Fruit fly (Drosophila melanogaster) whole organism, embryonic: ENCODE results near the gene CG13690.

ENCODE experiments used
- Abd-B ChIP-seq: fragments of 200-800 bp; sonication (Bioruptor generic); optimal IDR thresholded peaks from 2 replicates; lab custom pipeline; 2018; ENCODE audit warnings: missing biosample characterization, mild to moderate bottlenecking, missing genetic modification characterization, moderate library complexity
- Asciz ChIP-seq: fragments of 200-800 bp; sonication (Bioruptor generic); optimal IDR thresholded peaks from 2 replicates; lab custom pipeline; 2017; ENCODE audit warnings: missing biosample characterization, mild to moderate bottlenecking, missing genetic modification characterization, missing genetic modification reagents
- CG10267 ChIP-seq: fragments of 200-800 bp; sonication (Bioruptor generic); optimal IDR thresholded peaks from 2 replicates; lab custom pipeline; 2018; ENCODE audit warnings: missing biosample characterization, mild to moderate bottlenecking, missing genetic modification characterization, moderate library complexity
- CG11093 ChIP-seq: fragments of 200-800 bp; sonication (Bioruptor generic); IDR thresholded peaks from 3 replicates; pipeline ENCODE4 v1.3.6; 2022; ENCODE audit warnings: missing biosample characterization, missing genetic modification characterization
- CG11695 ChIP-seq: fragments of 200-800 bp; sonication (Bioruptor generic); IDR thresholded peaks from 3 replicates; pipeline ENCODE4 v1.3.6; 2022; ENCODE audit warnings: missing biosample characterization, missing genetic modification characterization
- CG12769 ChIP-seq: fragments of 200-800 bp; sonication (Bioruptor generic); optimal IDR thresholded peaks from 2 replicates; lab custom pipeline; 2019; ENCODE audit warnings: missing biosample characterization, mild to moderate bottlenecking, missing genetic modification characterization, moderate library complexity
- CG13296 ChIP-seq: fragments of 200-800 bp; sonication (Bioruptor generic); optimal IDR thresholded peaks from 3 replicates; lab custom pipeline; 2018; ENCODE audit warnings: missing biosample characterization, mild to moderate bottlenecking, missing genetic modification characterization
- CG15514 ChIP-seq: fragments of 200-800 bp; sonication (Bioruptor generic); optimal IDR thresholded peaks from 3 replicates; lab custom pipeline; 2017; ENCODE audit warnings: missing biosample characterization, missing genetic modification characterization, mild to moderate bottlenecking, moderate library complexity, missing genetic modification reagents
- CG16863 ChIP-seq: fragments of 200-800 bp; sonication (Bioruptor generic); optimal IDR thresholded peaks from 3 replicates; lab custom pipeline; 2016; ENCODE audit warnings: missing biosample characterization, missing genetic modification characterization
- CG17568 ChIP-seq: fragments of 200-800 bp; sonication (Bioruptor generic); optimal IDR thresholded peaks from 2 replicates; lab custom pipeline; 2018; ENCODE audit warnings: missing biosample characterization, mild to moderate bottlenecking, missing genetic modification characterization, moderate library complexity
- CG2712 ChIP-seq: fragments of 200-800 bp; optimal IDR thresholded peaks from 3 replicates; lab custom pipeline; 2019; ENCODE audit warnings: missing biosample characterization, mild to moderate bottlenecking, missing genetic modification characterization, moderate library complexity
- CG31224 ChIP-seq: fragments of 200-800 bp; sonication (Bioruptor generic); IDR thresholded peaks from 2 replicates; pipeline ENCODE4 v1.3.6; 2022; ENCODE audit warnings: missing biosample characterization, missing genetic modification characterization
- CG32772 ChIP-seq: fragments of 200-800 bp; sonication (Bioruptor generic); IDR thresholded peaks from 2 replicates; pipeline ENCODE4 v1.3.6; 2022; ENCODE audit warnings: missing biosample characterization, missing genetic modification characterization
- CG34376 ChIP-seq: fragments of 200-800 bp; sonication (Bioruptor generic); optimal IDR thresholded peaks from 2 replicates; lab custom pipeline; 2018; ENCODE audit warnings: missing biosample characterization, mild to moderate bottlenecking, missing genetic modification characterization
- CG3995 ChIP-seq: fragments of 200-800 bp; sonication (Bioruptor generic); optimal IDR thresholded peaks from 3 replicates; lab custom pipeline; 2016; ENCODE audit warnings: missing biosample characterization, missing genetic modification characterization
- CG42726 ChIP-seq: fragments of 200-800 bp; sonication (Bioruptor generic); IDR thresholded peaks from 2 replicates; pipeline ENCODE4 v1.3.6; 2022; ENCODE audit warnings: missing biosample characterization, missing genetic modification characterization; ENCODE audit not compliant: partially characterized antibody
- CG4328 ChIP-seq: fragments of 200-800 bp; sonication (Bioruptor generic); optimal IDR thresholded peaks from 3 replicates; lab custom pipeline; 2017; ENCODE audit warnings: missing biosample characterization, missing genetic modification reagents, missing genetic modification characterization
- CG4360 ChIP-seq: fragments of 200-800 bp; sonication (Bioruptor generic); IDR thresholded peaks from 2 replicates; pipeline ENCODE4 v1.3.6; 2022; ENCODE audit warnings: missing biosample characterization, missing genetic modification characterization
- CG5180 ChIP-seq: fragments of 200-800 bp; sonication (Bioruptor generic); optimal IDR thresholded peaks from 3 replicates; lab custom pipeline; 2017; ENCODE audit warnings: missing biosample characterization, missing genetic modification characterization, mild to moderate bottlenecking, moderate library complexity, missing genetic modification reagents
- CG7556 ChIP-seq: fragments of 200-800 bp; sonication (Bioruptor generic); optimal IDR thresholded peaks from 2 replicates; lab custom pipeline; 2017; ENCODE audit warnings: missing biosample characterization, mild to moderate bottlenecking, missing genetic modification characterization
- CoRest ChIP-seq: fragments of 200-800 bp; sonication (Bioruptor generic); optimal IDR thresholded peaks from 3 replicates; lab custom pipeline; 2018; ENCODE audit warnings: missing biosample characterization, mild to moderate bottlenecking, missing genetic modification characterization, moderate library complexity
- Deaf1 ChIP-seq: fragments of 200-800 bp; optimal IDR thresholded peaks from 3 replicates; lab custom pipeline; 2019; ENCODE audit warnings: missing biosample characterization, mild to moderate bottlenecking, missing genetic modification characterization, moderate library complexity
- Dip3 ChIP-seq: fragments of 200-800 bp; sonication (Bioruptor generic); optimal IDR thresholded peaks from 3 replicates; lab custom pipeline; 2016; ENCODE audit warnings: missing biosample characterization, missing genetic modification characterization
- Dll ChIP-seq: fragments of 200-800 bp; sonication (Bioruptor generic); IDR thresholded peaks from 4 replicates; pipeline ENCODE4 v1.3.6; 2022; ENCODE audit warnings: missing biosample characterization, missing genetic modification characterization; ENCODE audit not compliant: partially characterized antibody
- Dp ChIP-seq: fragments of 200-800 bp; sonication (Bioruptor generic); optimal IDR thresholded peaks from 2 replicates; lab custom pipeline; 2018; ENCODE audit warnings: missing biosample characterization, mild to moderate bottlenecking, missing genetic modification characterization, moderate library complexity
- Gsc ChIP-seq: fragments of 200-800 bp; sonication (Bioruptor generic); IDR thresholded peaks from 2 replicates; pipeline ENCODE4 v1.3.6; 2022; ENCODE audit warnings: missing biosample characterization, missing genetic modification characterization
- Lim3 ChIP-seq: fragments of 200-800 bp; sonication (Bioruptor generic); IDR thresholded peaks from 2 replicates; pipeline ENCODE4 v1.3.6; 2022; ENCODE audit warnings: missing biosample characterization, missing genetic modification characterization
- Mad ChIP-seq: fragments of 200-800 bp; sonication (Bioruptor generic); optimal IDR thresholded peaks from 2 replicates; lab custom pipeline; 2016; ENCODE audit warnings: missing biosample characterization, missing genetic modification characterization
- Poxn ChIP-seq: fragments of 200-800 bp; sonication (Bioruptor generic); IDR thresholded peaks from 2 replicates; pipeline ENCODE4 v1.3.6; 2022; ENCODE audit warnings: missing biosample characterization, missing genetic modification characterization
- az2 ChIP-seq: fragments of 200-800 bp; sonication (Bioruptor generic); optimal IDR thresholded peaks from 3 replicates; lab custom pipeline; 2016; ENCODE audit warnings: missing biosample characterization, missing genetic modification characterization
- bab2 ChIP-seq: fragments of 200-800 bp; sonication (Bioruptor generic); optimal IDR thresholded peaks from 2 replicates; lab custom pipeline; 2016; ENCODE audit warnings: missing biosample characterization, missing genetic modification characterization
- bsh ChIP-seq, 2 experiments: fragments of 200-800 bp; sonication (Bioruptor generic); optimal IDR thresholded peaks; 2 replicates each; lab custom pipeline; 2017 to 2018; ENCODE audit warnings: mild to moderate bottlenecking in 2 of 2, missing biosample characterization in 2 of 2, missing genetic modification characterization in 2 of 2, moderate library complexity in 1 of 2
- chif ChIP-seq, 2 experiments: fragments of 200-800 bp; sonication (Bioruptor generic); optimal IDR thresholded peaks; 3 replicates each; lab custom pipeline; 2016; ENCODE audit warnings: missing biosample characterization in 2 of 2, missing genetic modification characterization in 2 of 2
- cwo ChIP-seq: fragments of 200-800 bp; sonication (Bioruptor generic); optimal IDR thresholded peaks from 3 replicates; lab custom pipeline; 2017; ENCODE audit warnings: missing biosample characterization, missing genetic modification characterization, mild to moderate bottlenecking, moderate library complexity, missing genetic modification reagents
- dimm ChIP-seq: fragments of 200-800 bp; sonication (Bioruptor generic); IDR thresholded peaks from 2 replicates; pipeline ENCODE4 v1.3.6; 2022; ENCODE audit warnings: missing biosample characterization, missing genetic modification characterization
- dmrt99B ChIP-seq: fragments of 200-800 bp; sonication (Bioruptor generic); optimal IDR thresholded peaks from 2 replicates; lab custom pipeline; 2018; ENCODE audit warnings: missing biosample characterization, mild to moderate bottlenecking, missing genetic modification characterization, moderate library complexity
- en ChIP-seq: fragments of 200-800 bp; sonication (Bioruptor generic); optimal IDR thresholded peaks from 2 replicates; lab custom pipeline; 2016; ENCODE audit warnings: missing biosample characterization, missing genetic modification characterization
- fd3F ChIP-seq: fragments of 200-800 bp; sonication (Bioruptor generic); optimal IDR thresholded peaks from 2 replicates; lab custom pipeline; 2018; ENCODE audit warnings: missing biosample characterization, mild to moderate bottlenecking, missing genetic modification characterization, moderate library complexity
- fd64A ChIP-seq: fragments of 200-800 bp; sonication (Bioruptor generic); optimal IDR thresholded peaks from 3 replicates; lab custom pipeline; 2018; ENCODE audit warnings: missing biosample characterization, mild to moderate bottlenecking, missing genetic modification characterization
- gfzf ChIP-seq: fragments of 200-800 bp; sonication (Bioruptor generic); optimal IDR thresholded peaks from 2 replicates; lab custom pipeline; 2016; ENCODE audit warnings: missing biosample characterization, mild to moderate bottlenecking, missing genetic modification characterization, moderate library complexity
- ham ChIP-seq: fragments of 200-800 bp; sonication (Bioruptor generic); IDR thresholded peaks from 2 replicates; pipeline ENCODE4 v1.3.6; 2022; ENCODE audit warnings: missing biosample characterization, missing genetic modification characterization
- hbn ChIP-seq: fragments of 200-800 bp; sonication (Bioruptor generic); IDR thresholded peaks from 2 replicates; pipeline ENCODE4 v1.3.6; 2022; ENCODE audit warnings: missing biosample characterization, missing genetic modification characterization; ENCODE audit not compliant: partially characterized antibody
- lab ChIP-seq: fragments of 200-800 bp; sonication (Bioruptor generic); optimal IDR thresholded peaks from 3 replicates; lab custom pipeline; 2017; ENCODE audit warnings: missing biosample characterization, missing genetic modification characterization, mild to moderate bottlenecking, moderate library complexity, missing genetic modification reagents
- p53 ChIP-seq: fragments of 200-800 bp; sonication (Bioruptor generic); optimal IDR thresholded peaks from 2 replicates; lab custom pipeline; 2016; ENCODE audit warnings: missing biosample characterization, missing genetic modification characterization
- pros ChIP-seq: fragments of 200-800 bp; sonication (Bioruptor generic); optimal IDR thresholded peaks from 3 replicates; lab custom pipeline; 2019; ENCODE audit warnings: missing biosample characterization, mild to moderate bottlenecking, missing genetic modification characterization, moderate library complexity
- salm ChIP-seq: fragments of 200-800 bp; sonication (Bioruptor generic); optimal IDR thresholded peaks from 2 replicates; lab custom pipeline; 2018; ENCODE audit warnings: missing biosample characterization, mild to moderate bottlenecking, missing genetic modification characterization
- slou ChIP-seq: fragments of 200-800 bp; sonication (Bioruptor generic); optimal IDR thresholded peaks from 3 replicates; lab custom pipeline; 2016; ENCODE audit warnings: missing biosample characterization, missing genetic modification characterization
- ssp ChIP-seq: fragments of 200-800 bp; sonication (Bioruptor generic); IDR thresholded peaks from 2 replicates; pipeline ENCODE4 v1.3.6; 2022; ENCODE audit warnings: missing biosample characterization, missing genetic modification characterization
- sug ChIP-seq: fragments of 200-800 bp; optimal IDR thresholded peaks from 2 replicates; lab custom pipeline; 2019; ENCODE audit warnings: missing biosample characterization, mild to moderate bottlenecking, missing genetic modification characterization, moderate library complexity
- tin ChIP-seq: fragments of 200-800 bp; sonication (Bioruptor generic); optimal IDR thresholded peaks from 3 replicates; lab custom pipeline; 2016; ENCODE audit warnings: missing biosample characterization, missing genetic modification characterization
- trh ChIP-seq: fragments of 200-800 bp; sonication (Bioruptor generic); optimal IDR thresholded peaks from 2 replicates; lab custom pipeline; 2016; ENCODE audit warnings: missing biosample characterization, missing genetic modification characterization

Gene CG13690

dm6 chr2L:412931-413330 is 6.5 kb downstream of the CG13690 start (continued):
- TF ChIP-seq pros = no peak
- TF ChIP-seq CG4328 (GFP tag; lab: Kevin White, UChicago) = no peak
- TF ChIP-seq CoRest = no peak
- TF ChIP-seq dimm (GFP tag; lab: Robert Waterston, UW) = no peak
- no peak for TF ChIP-seq CG31224 (GFP tag; lab: Robert Waterston, UW)
- TF ChIP-seq ssp = no peak
- no peak for TF ChIP-seq Lim3 (GFP tag; lab: Robert Waterston, UW)
- no peak for TF ChIP-seq slou
- TF ChIP-seq CG13296 (GFP tag; lab: Kevin White, UChicago) = peak; percentile 54
- TF ChIP-seq CG42726 (GFP tag; lab: Robert Waterston, UW) = no peak
- TF ChIP-seq CG34376 (GFP tag; lab: Kevin White, UChicago) = peak; percentile 5
- TF ChIP-seq CG17568 (GFP tag; lab: Kevin White, UChicago) = no peak
- TF ChIP-seq bab2 (GFP tag; lab: Kevin White, UChicago) = no peak
- TF ChIP-seq bsh (GFP tag; optimal IDR thresholded peaks at IDR 0.05; lab: Kevin White, UChicago) = no peak
- no peak for TF ChIP-seq az2
- TF ChIP-seq tin (GFP tag; lab: Kevin White, UChicago) = no peak
- no peak for TF ChIP-seq Poxn (GFP tag; lab: Robert Waterston, UW)
- peak; percentile 66 for TF ChIP-seq cwo (GFP tag; lab: Kevin White, UChicago)
- TF ChIP-seq CG32772 (GFP tag; lab: Robert Waterston, UW) = no peak
- TF ChIP-seq CG11695 = 0 out of 3 replicates have a peak, but pooled peaks have one; percentile 21
- TF ChIP-seq p53 (GFP tag; lab: Kevin White, UChicago) = no peak
- TF ChIP-seq CG4360 (GFP tag; lab: Robert Waterston, UW) = no peak
- TF ChIP-seq CG3995 (GFP tag; lab: Kevin White, UChicago) = no peak
- TF ChIP-seq en (GFP tag; lab: Kevin White, UChicago) = no peak
- TF ChIP-seq Dp (GFP tag; lab: Kevin White, UChicago) = no peak
- TF ChIP-seq salm = no peak
- TF ChIP-seq CG11093 (GFP tag; lab: Robert Waterston, UW) = no peak
- TF ChIP-seq CG5180 = no peak
- TF ChIP-seq Asciz = no peak
- no peak for TF ChIP-seq hbn (GFP tag; lab: Robert Waterston, UW)
- TF ChIP-seq Dll (GFP tag; lab: Robert Waterston, UW) = no peak
- TF ChIP-seq lab (GFP tag; lab: Kevin White, UChicago) = no peak
- TF ChIP-seq fd3F = no peak
- TF ChIP-seq CG2712 (tag; lab: Kevin White, UChicago) = peak; percentile 13
- no peak for TF ChIP-seq trh (GFP tag; lab: Kevin White, UChicago)
- TF ChIP-seq CG12769 (tag; lab: Kevin White, UChicago) = no peak
- no peak for TF ChIP-seq Abd-B (GFP tag; lab: Kevin White, UChicago)
- no peak for TF ChIP-seq CG10267 (tag; lab: Kevin White, UChicago)
- no peak for TF ChIP-seq Mad (GFP tag; lab: Kevin White, UChicago)
- TF ChIP-seq sug (tag; lab: Kevin White, UChicago) = peak; percentile 28
- no peak for TF ChIP-seq Gsc
- no peak for TF ChIP-seq CG7556 (GFP tag; lab: Kevin White, UChicago)
- no peak for TF ChIP-seq ham (GFP tag; lab: Robert Waterston, UW)
- no peak for TF ChIP-seq fd64A (GFP tag; lab: Kevin White, UChicago)
- TF ChIP-seq CG16863 (GFP tag; lab: Kevin White, UChicago) = no peak
- TF ChIP-seq dmrt99B (tag; lab: Kevin White, UChicago) = no peak
- TF ChIP-seq Deaf1 (tag; lab: Kevin White, UChicago) = no peak
- TF ChIP-seq Dip3 = no peak
- TF ChIP-seq chif (GFP tag; optimal IDR thresholded peaks at IDR 0.05; lab: Kevin White, UChicago) = no peak
- peak; percentile 7 for TF ChIP-seq CG15514 (GFP tag; lab: Kevin White, UChicago)
- TF ChIP-seq gfzf (GFP tag; lab: Kevin White, UChicago) = no peak
